Worm (Caenorhabditis elegans): ENCODE results near the gene nhr-61.

The nhr-61 gene

DNA sequence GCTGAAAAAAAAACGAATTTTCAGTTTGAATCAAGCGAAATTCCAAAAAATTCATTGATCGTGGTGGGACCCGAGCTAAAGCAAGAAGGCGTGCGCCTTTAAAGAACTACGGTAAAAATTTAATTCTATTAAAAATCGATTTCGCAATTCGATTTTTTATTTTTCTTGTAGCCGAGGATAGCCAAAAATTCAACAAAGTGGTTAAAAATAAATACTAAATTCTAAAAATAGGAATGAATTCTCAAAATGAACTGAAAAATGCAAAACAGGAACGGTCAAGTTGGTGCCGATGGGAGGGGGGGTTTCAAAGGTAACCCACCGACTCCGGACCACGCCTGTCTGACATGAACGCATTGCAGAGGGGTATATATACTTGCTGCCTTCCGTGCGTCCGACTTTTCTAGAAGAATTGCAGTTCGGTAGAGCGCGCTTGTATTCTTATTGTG, 17.2 kb downstream of the nhr-61 start (continued):
- no peak for TF ChIP-seq ctbp-1 (GFP tag; IDR thresholded peaks at IDR 0.05)
- peak; percentile 48 for TF ChIP-seq lin-13 (GFP tag; optimal IDR thresholded peaks at IDR 0.05)
- no peak for TF ChIP-seq daf-19 (GFP tag; conservative IDR thresholded peaks at IDR 0.05)
- no peak for TF ChIP-seq ceh-62 (tag; optimal IDR thresholded peaks at IDR 0.05)

DNA sequence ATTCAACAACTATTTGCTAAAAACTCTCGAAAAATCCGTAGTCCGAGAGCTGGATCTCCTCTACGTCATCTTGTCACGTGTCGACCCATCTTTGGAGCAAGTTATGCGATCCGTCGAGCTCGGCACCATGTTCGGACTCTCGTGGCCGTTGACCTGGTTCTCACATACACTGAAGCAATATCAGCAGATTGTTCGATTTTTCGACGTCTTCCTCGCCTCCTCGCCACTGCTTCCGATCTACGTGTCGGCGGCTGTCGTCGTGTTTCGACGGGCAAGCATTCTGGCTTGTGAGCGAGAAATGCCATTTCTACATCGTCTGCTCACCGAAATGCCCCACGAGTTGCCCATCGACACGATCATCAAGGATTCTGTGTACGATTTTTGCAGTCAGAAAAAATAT, 19.0 kb downstream of the nhr-61 start:
- TF ChIP-seq ceh-44 (GFP tag; IDR thresholded peaks at IDR 0.05) (no peak), vab-7 (GFP tag; IDR thresholded peaks at IDR 0.05) (no peak), sdz-12 (GFP tag; optimal IDR thresholded peaks at IDR 0.05) (no peak), nhr-6 (tag; optimal IDR thresholded peaks at IDR 0.05) (no peak), dmd-6 (GFP tag; IDR thresholded peaks at IDR 0.05) (peak; percentile 17; the same call in 1 of the 2 replicates), cey-2 (tag; optimal IDR thresholded peaks at IDR 0.05; ENCODE audit: borderline replicate concordance, insufficient read depth) (no peak), dpl-1 (GFP tag; optimal IDR thresholded peaks at IDR 0.05) (no peak), zfp-3 (GFP tag; conservative IDR thresholded peaks at IDR 0.05) (0 out of 2 replicates have a peak, but pooled peaks have one; percentile 10), unc-130 (GFP tag; optimal IDR thresholded peaks at IDR 0.05) (no peak), set-16 (GFP tag; IDR thresholded peaks at IDR 0.05) (peak; percentile 28; the same call in 1 of the 2 replicates), nhr-77 (tag; optimal IDR thresholded peaks at IDR 0.05) (no peak), ctbp-1 (GFP tag; IDR thresholded peaks at IDR 0.05) (0 out of 2 replicates have a peak, but pooled peaks have one; percentile 7), D1046.2 (GFP tag; IDR thresholded peaks at IDR 0.05) (no peak), nhr-42 (GFP tag; IDR thresholded peaks at IDR 0.05) (0 out of 2 replicates have a peak, but pooled peaks have one; percentile 62), dmd-9 (GFP tag; IDR thresholded peaks at IDR 0.05) (0 out of 2 replicates have a peak, but pooled peaks have one; percentile 54), madf-5 (GFP tag; IDR thresholded peaks at IDR 0.05) (0 out of 4 replicates have a peak, but pooled peaks of 1 of the 2 experiments have one; percentile 26)

DNA sequence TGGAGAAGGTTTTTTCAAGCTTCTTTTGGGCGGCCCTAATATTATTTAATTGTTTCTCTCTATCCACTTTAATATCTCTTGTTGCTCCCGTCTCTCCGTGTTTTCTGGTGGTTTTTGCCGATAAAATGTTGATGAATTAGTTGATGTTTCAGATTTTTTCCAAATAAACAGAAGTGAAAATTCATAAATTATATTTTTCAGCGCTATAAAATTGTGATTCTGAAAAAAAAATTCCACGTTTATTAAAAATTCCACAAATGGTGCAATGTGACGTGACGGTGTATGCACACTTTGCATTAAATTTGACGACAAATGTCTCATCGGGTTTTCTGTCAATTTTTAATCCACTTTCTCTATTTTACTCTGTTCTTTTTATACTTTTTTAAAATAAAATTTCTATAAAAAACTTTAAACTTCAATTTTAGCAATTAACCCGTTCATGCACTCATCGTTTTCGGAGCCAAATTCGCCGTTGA, 20.3 kb downstream of the nhr-61 start, which contains the start of gene tbc-20:
Gene tbc-20, plus strand, starts transcription at position 426 of the 476 bp plus-strand sequence.
- TF ChIP-seq nhr-76 (tag; optimal IDR thresholded peaks at IDR 0.05) (peak; percentile 23), dpl-1 (GFP tag; optimal IDR thresholded peaks at IDR 0.05) (peak; percentile 61), lsy-2 (tag; optimal IDR thresholded peaks at IDR 0.05) (peak in 1 of 2 experiments; percentile 71), mep-1 (tag; optimal IDR thresholded peaks at IDR 0.05) (peak; percentile 13), rbr-2 (tag; optimal IDR thresholded peaks at IDR 0.05) (no peak), lin-29 (GFP tag; IDR thresholded peaks at IDR 0.05) (no peak), spr-3 (GFP tag; optimal IDR thresholded peaks at IDR 0.05) (no peak), nhr-102 (tag; optimal IDR thresholded peaks at IDR 0.05) (peak; percentile 9), aha-1 (tag) (peak; percentile 94), mes-2 (tag; optimal IDR thresholded peaks at IDR 0.05; ENCODE audit: poor library complexity, severe bottlenecking) (peak; percentile 64), unc-39 (tag; optimal IDR thresholded peaks at IDR 0.05) (no peak), lin-38 (GFP tag; IDR thresholded peaks at IDR 0.05) (peak; percentile 44; the same call in 1 of the 2 replicates), unc-62 (GFP tag; optimal IDR thresholded peaks at IDR 0.05 in 1 of 2) (peak in 1 of 2 experiments; percentile 54), unc-62 (tag; optimal IDR thresholded peaks at IDR 0.05) (no peak), ama-1 (optimal IDR thresholded peaks at IDR 0.05) (no peak), madf-5 (GFP tag; IDR thresholded peaks at IDR 0.05) (no peak), ceh-28 (tag; optimal IDR thresholded peaks at IDR 0.05) (no peak), mxl-2 (GFP tag; conservative IDR thresholded peaks at IDR 0.05) (no peak), T20F7.1 (GFP tag; optimal IDR thresholded peaks at IDR 0.05) (peak; percentile 70), F49E8.2 (tag; optimal IDR thresholded peaks at IDR 0.05; ENCODE audit: borderline replicate concordance) (peak; percentile 39)

Measured in whole organism, L4 larva.